Worm (Caenorhabditis elegans) whole organism, mixed stage, embryonic: ENCODE data around the gene pdi-6.
A peak's percentile ranks its signal among the peaks of the same experiment; 100 is the strongest.

Experiments
- blmp-1 ChIP-seq: fragments of 150-350 bp; optimal IDR thresholded peaks from 2 replicates; lab custom pipeline; 2014; ENCODE audit warnings: missing biosample characterization, missing genetic modification characterization
- ceh-83 ChIP-seq: fragments of 200-800 bp; sonication (Bioruptor generic); optimal IDR thresholded peaks from 2 replicates; lab custom pipeline; 2018; ENCODE audit warnings: mild to moderate bottlenecking, missing genetic modification characterization, missing compliant biosample characterization
- ces-1 ChIP-seq: fragments of 150-350 bp; optimal IDR thresholded peaks from 2 replicates; lab custom pipeline; 2014; ENCODE audit warnings: missing biosample characterization, missing genetic modification reagents, missing genetic modification characterization
- drap-1 ChIP-seq: fragments of 200-800 bp; sonication (Bioruptor generic); optimal IDR thresholded peaks from 3 replicates; lab custom pipeline; 2018; ENCODE audit warnings: mild to moderate bottlenecking, missing genetic modification characterization, missing compliant biosample characterization
- elt-1 ChIP-seq: sonication (generic microtip); optimal IDR thresholded peaks from 2 replicates; lab custom pipeline; 2017; ENCODE audit warnings: missing genetic modification characterization, mild to moderate bottlenecking, missing compliant biosample characterization, antibody characterized with exemption, moderate library complexity, borderline replicate concordance; ENCODE audit not compliant: insufficient read depth
- elt-3 ChIP-seq: fragments of 150-350 bp; optimal IDR thresholded peaks from 2 replicates; lab custom pipeline; 2014; ENCODE audit warnings: missing biosample characterization, missing genetic modification characterization
- ham-2 ChIP-seq: fragments of 200-800 bp; sonication (Bioruptor generic); optimal IDR thresholded peaks from 2 replicates; lab custom pipeline; 2018; ENCODE audit warnings: mild to moderate bottlenecking, missing genetic modification characterization, missing compliant biosample characterization
- lin-13 ChIP-seq: fragments of 150-350 bp; optimal IDR thresholded peaks from 2 replicates; lab custom pipeline; 2014; ENCODE audit warnings: missing biosample characterization, missing genetic modification characterization
- pha-4 ChIP-seq: fragments of 150-350 bp; optimal IDR thresholded peaks from 2 replicates; lab custom pipeline; 2018; ENCODE audit warnings: missing biosample characterization, missing genetic modification reagents, missing genetic modification characterization
- unc-62 ChIP-seq: fragments of 150-350 bp; optimal IDR thresholded peaks from 2 replicates; lab custom pipeline; 2014; ENCODE audit warnings: missing biosample characterization, missing genetic modification reagents, missing genetic modification characterization
- ztf-11 ChIP-seq: fragments of 150-350 bp; optimal IDR thresholded peaks from 2 replicates; lab custom pipeline; 2014; ENCODE audit warnings: missing biosample characterization, missing genetic modification characterization

DNA sequence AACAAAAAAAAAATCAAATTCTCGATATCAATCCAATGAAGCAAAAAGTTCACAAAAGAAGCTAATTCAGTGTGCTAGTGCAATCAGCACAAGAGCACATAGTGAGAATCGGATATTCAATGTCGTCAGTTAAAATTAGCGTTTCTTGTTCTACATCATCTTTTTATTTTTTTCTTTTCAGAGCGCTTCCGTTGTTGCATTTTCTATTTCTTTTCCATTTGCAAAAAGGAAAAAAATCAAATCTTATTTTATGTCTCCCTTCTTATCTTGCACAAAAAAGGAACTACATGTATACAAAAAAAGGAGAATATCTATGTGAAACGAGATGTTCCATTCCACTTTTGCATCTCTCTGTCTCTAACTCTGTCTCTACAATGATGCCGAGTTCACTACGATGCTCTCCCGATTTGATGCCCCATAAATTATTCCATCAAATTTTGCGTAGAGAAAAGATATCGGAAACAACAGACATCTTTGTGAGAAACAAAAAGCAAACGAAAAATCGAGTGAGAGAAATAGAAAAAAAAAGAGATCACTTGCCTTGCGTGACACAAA is 34.6 kb downstream of the pdi-6 start:
- TF ChIP-seq lin-13 (tag; lab: Kevin White, UChicago) (no peak), ztf-11 (no peak), blmp-1 (tag; lab: Kevin White, UChicago) (no peak), ham-2 (GFP tag; lab: Kevin White, UChicago) (no peak), pha-4 (tag; lab: Kevin White, UChicago) (no peak), elt-1 (tag; lab: Kevin White, UChicago) (no peak), ces-1 (GFP tag; lab: Kevin White, UChicago) (peak; percentile 47), ceh-83 (GFP tag; lab: Kevin White, UChicago) (no peak), unc-62 (no peak), elt-3 (no peak), drap-1 (GFP tag; lab: Kevin White, UChicago) (no peak)
